Fruit fly (Drosophila melanogaster): Measurements from ENCODE around the gene Mbs.
A peak's percentile ranks its signal among the peaks of the same experiment; 100 is the strongest.

Mbs gene

DNA sequence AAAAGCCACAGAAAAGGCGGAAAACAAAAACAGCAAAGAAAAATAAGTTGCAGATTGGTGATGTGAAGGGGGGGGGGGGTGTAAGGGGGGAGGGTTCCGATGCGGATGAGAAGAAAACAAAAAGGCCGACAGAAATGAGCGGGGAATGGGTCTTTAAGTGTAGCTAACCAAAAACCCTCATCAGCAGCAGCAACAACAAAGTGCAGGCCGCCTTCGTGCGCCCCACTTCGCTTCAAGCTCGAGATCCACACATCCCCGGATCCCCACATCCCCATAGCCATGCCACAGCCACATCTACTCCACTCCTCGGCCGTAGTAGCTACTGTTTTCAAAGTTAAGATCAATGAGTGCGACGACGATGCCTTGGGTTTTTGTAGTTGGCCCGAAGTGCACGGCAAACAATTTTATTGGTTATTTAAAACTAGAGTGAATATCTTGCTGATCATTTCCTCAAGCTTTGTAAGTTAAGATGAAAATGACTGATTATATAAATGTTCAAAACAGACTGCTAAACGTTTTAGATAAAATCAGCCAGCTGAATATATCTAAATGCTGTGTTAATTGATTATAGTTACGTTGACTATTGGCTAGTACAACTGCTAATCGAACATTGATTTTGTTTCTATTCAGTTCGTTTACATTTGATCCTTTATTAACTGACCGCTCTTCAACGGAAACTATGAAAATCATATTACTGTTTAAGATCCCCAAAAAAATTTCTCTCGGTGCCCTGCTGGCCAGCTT lies 27.3 kb upstream of the Mbs start (continued):
- TF ChIP-seq Met (GFP tag; optimal IDR thresholded peaks at IDR 0.05) (peak; percentile 77), fd59A (GFP tag; optimal IDR thresholded peaks at IDR 0.05) (peak; percentile 50), esn (GFP tag; optimal IDR thresholded peaks at IDR 0.05) (peak; percentile 81), Eip78C (GFP tag) (peak; percentile 94), CG3919 (GFP tag; optimal IDR thresholded peaks at IDR 0.05) (peak; percentile 57), CG1621 (tag; optimal IDR thresholded peaks at IDR 0.05) (no peak), CG10669 (GFP tag; optimal IDR thresholded peaks at IDR 0.05) (peak; percentile 58), Hr38 (GFP tag; optimal IDR thresholded peaks at IDR 0.05) (no peak), svp (GFP tag) (peak; percentile 89), CG32006 (GFP tag; optimal IDR thresholded peaks at IDR 0.05) (peak; percentile 72), CG34406 (GFP tag; optimal IDR thresholded peaks at IDR 0.05) (peak; percentile 43), CG31627 (GFP tag; optimal IDR thresholded peaks at IDR 0.05) (peak; percentile 77), CG8119 (GFP tag; IDR thresholded peaks at IDR 0.05) (peak; percentile 37; the same call in 2 of the 3 replicates), lz (GFP tag; optimal IDR thresholded peaks at IDR 0.05) (peak; percentile 74), CG15336 (GFP tag; IDR thresholded peaks at IDR 0.05) (no peak; the same call in none of the 2 replicates), topi (GFP tag; optimal IDR thresholded peaks at IDR 0.05) (peak; percentile 70), CG11762 (GFP tag; optimal IDR thresholded peaks at IDR 0.05; ENCODE audit: insufficient read depth) (peak; percentile 16), Sox14 (GFP tag; optimal IDR thresholded peaks at IDR 0.05) (peak; percentile 62), fkh (GFP tag; optimal IDR thresholded peaks at IDR 0.05) (no peak), vri (GFP tag; optimal IDR thresholded peaks at IDR 0.05) (peak; percentile 18), CG8319 (GFP tag; optimal IDR thresholded peaks at IDR 0.05) (peak; percentile 28)

DNA sequence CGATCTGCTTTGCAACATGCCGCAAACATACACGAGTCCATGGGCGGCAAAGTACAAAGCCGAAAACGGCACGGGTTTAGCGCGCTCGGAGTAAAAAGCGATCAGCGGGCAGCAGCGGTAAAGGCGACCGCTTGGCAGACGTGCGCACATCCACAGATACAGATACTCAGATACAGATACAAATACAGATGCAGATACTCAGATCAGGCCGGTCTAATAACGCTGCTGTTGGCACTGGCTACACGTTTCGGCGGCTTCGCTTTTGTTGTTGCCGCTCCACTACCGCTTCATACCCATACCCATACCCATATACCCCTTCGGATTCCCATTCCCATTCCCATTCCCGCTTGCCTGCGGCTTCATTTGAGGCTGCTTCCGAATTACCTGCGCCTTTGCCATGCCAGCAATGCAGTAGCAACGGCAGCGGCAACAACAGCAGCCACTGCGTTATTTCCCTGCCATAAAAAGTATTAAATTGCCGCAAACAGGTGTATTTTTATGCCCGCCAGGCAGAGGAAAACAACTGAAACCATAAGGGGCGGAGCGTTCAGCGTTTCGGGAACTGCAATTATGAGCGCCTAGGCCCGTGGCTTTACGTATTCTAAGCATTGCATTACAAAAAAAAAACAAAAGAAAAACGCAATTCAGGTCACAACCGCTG lies 26.6 kb upstream of the Mbs start:
- TF ChIP-seq CG7368 (GFP tag; optimal IDR thresholded peaks at IDR 0.05) (no peak), CG15336 (GFP tag; IDR thresholded peaks at IDR 0.05) (no peak), cyc (GFP tag; optimal IDR thresholded peaks at IDR 0.05) (no peak), CG1621 (tag; optimal IDR thresholded peaks at IDR 0.05) (no peak), Hr39 (GFP tag; optimal IDR thresholded peaks at IDR 0.05) (no peak), esn (GFP tag; optimal IDR thresholded peaks at IDR 0.05) (peak; percentile 13), dac (GFP tag; optimal IDR thresholded peaks at IDR 0.05) (no peak), svp (GFP tag) (peak; percentile 32), spab (GFP tag; optimal IDR thresholded peaks at IDR 0.05) (no peak), dsx (GFP tag; optimal IDR thresholded peaks at IDR 0.05; ENCODE audit: poor library complexity, severe bottlenecking) (no peak), CG6854 (GFP tag; optimal IDR thresholded peaks at IDR 0.05) (no peak), topi (GFP tag; optimal IDR thresholded peaks at IDR 0.05) (no peak), Blimp-1 (GFP tag; optimal IDR thresholded peaks at IDR 0.05) (no peak), CG11294 (GFP tag; IDR thresholded peaks at IDR 0.05) (no peak), Eip78C (GFP tag) (no peak)

DNA sequence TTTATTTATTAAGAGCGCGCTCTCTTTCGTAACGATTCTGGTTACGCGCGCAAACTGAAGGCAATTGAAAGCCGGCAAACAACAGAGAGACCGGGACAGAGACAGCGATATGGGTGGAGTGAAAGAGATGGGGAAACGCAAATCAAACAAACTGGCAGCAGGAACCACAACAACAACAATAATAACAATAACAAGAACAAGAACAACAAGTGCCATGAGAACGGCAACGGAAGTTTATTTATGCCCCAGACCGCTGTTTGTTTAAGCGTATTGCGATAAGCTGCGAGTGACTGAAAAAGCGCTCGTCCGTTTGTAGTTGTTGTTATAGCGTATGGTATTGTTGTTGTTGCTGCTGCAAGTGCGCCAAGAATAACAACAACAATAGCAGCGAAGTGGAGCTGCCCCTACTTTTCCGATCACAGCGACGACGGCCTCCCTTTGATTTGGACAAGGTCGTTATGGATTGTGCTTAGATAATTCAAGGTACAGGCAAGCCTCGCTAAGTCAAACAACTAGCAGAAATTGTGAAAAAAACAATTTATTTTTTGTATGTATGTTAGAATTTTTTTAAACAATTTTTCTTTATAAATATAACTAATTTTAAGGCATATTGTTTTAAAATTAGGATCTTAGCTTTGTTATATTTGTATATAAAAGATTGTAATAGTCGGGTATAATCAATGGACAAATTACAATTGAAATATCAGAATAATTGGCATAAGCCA lies 25.5 kb upstream of the Mbs start:
- peak; percentile 40 for TF ChIP-seq CG6808 (GFP tag; optimal IDR thresholded peaks at IDR 0.05)
- peak; percentile 13 for TF ChIP-seq vri (GFP tag; optimal IDR thresholded peaks at IDR 0.05)
- TF ChIP-seq net (GFP tag; optimal IDR thresholded peaks at IDR 0.05), result peak; percentile 42
- no peak for TF ChIP-seq CG31627 (GFP tag; optimal IDR thresholded peaks at IDR 0.05)
- no peak for TF ChIP-seq Ets96B (tag; optimal IDR thresholded peaks at IDR 0.05)
- TF ChIP-seq Lpt (GFP tag; optimal IDR thresholded peaks at IDR 0.05), result no peak
- TF ChIP-seq CG6163 (GFP tag; IDR thresholded peaks at IDR 0.05), result peak; percentile 79
- no peak for TF ChIP-seq Hr4 (GFP tag; optimal IDR thresholded peaks at IDR 0.05)
- no peak for TF ChIP-seq CG8319 (GFP tag; optimal IDR thresholded peaks at IDR 0.05)
- TF ChIP-seq Hr39 (GFP tag; optimal IDR thresholded peaks at IDR 0.05), result no peak
- TF ChIP-seq Met (GFP tag; optimal IDR thresholded peaks at IDR 0.05), result peak; percentile 15
- TF ChIP-seq CG15336 (GFP tag; IDR thresholded peaks at IDR 0.05), result no peak
- TF ChIP-seq Smox (GFP tag; optimal IDR thresholded peaks at IDR 0.05), result no peak
- TF ChIP-seq CG11902 (GFP tag; optimal IDR thresholded peaks at IDR 0.05), result no peak
- TF ChIP-seq CG8632 (GFP tag; optimal IDR thresholded peaks at IDR 0.05), result peak; percentile 49
- peak; percentile 28 for TF ChIP-seq CG11762 (GFP tag; optimal IDR thresholded peaks at IDR 0.05; ENCODE audit: insufficient read depth)
- TF ChIP-seq CG34406 (GFP tag; optimal IDR thresholded peaks at IDR 0.05), result peak; percentile 44
- peak; percentile 39 for TF ChIP-seq CG7368 (GFP tag; optimal IDR thresholded peaks at IDR 0.05)
- TF ChIP-seq CG6276 (GFP tag; optimal IDR thresholded peaks at IDR 0.05), result no peak
- no peak for TF ChIP-seq fd59A (GFP tag; optimal IDR thresholded peaks at IDR 0.05)
- no peak for TF ChIP-seq CG8119 (GFP tag; IDR thresholded peaks at IDR 0.05)
- TF ChIP-seq eg (GFP tag; IDR thresholded peaks at IDR 0.05), result 0 out of 3 replicates have a peak, but pooled peaks have one; percentile 30
- peak; percentile 29 for TF ChIP-seq svp (GFP tag)
- TF ChIP-seq CG10669 (GFP tag; optimal IDR thresholded peaks at IDR 0.05), result peak; percentile 45
- peak; percentile 41 to 62 for TF ChIP-seq ss (GFP tag; optimal IDR thresholded peaks at IDR 0.05)
- no peak for TF ChIP-seq Blimp-1 (GFP tag; optimal IDR thresholded peaks at IDR 0.05)
- no peak for TF ChIP-seq cyc (GFP tag; optimal IDR thresholded peaks at IDR 0.05)

Measured in whole organism, prepupa.